Worm (Caenorhabditis elegans) whole organism, mixed stage, embryonic: ENCODE measurements around the gene Y17G7B.23.

Source experiments
- M03D4.4 ChIP-seq: sonication (generic microtip); optimal IDR thresholded peaks from 2 replicates; lab custom pipeline; 2017; ENCODE audit warnings: mild to moderate bottlenecking, missing genetic modification characterization, missing compliant biosample characterization
- bed-3 ChIP-seq: fragments of 200-800 bp; sonication (Bioruptor generic); optimal IDR thresholded peaks from 3 replicates; lab custom pipeline; 2018; ENCODE audit warnings: mild to moderate bottlenecking, missing genetic modification characterization, moderate library complexity, missing compliant biosample characterization
- blmp-1 ChIP-seq: fragments of 150-350 bp; optimal IDR thresholded peaks from 2 replicates; lab custom pipeline; 2014; ENCODE audit warnings: missing biosample characterization, missing genetic modification characterization
- ceh-39 ChIP-seq: fragments of 150-350 bp; optimal IDR thresholded peaks from 2 replicates; lab custom pipeline; 2014; ENCODE audit warnings: missing biosample characterization, missing genetic modification characterization
- ceh-43 ChIP-seq: fragments of 200-800 bp; sonication (Bioruptor generic); optimal IDR thresholded peaks from 2 replicates; lab custom pipeline; 2018; ENCODE audit warnings: mild to moderate bottlenecking, missing genetic modification characterization, moderate library complexity, missing compliant biosample characterization
- ces-1 ChIP-seq: fragments of 150-350 bp; optimal IDR thresholded peaks from 2 replicates; lab custom pipeline; 2014; ENCODE audit warnings: missing biosample characterization, missing genetic modification reagents, missing genetic modification characterization
- cnd-1 ChIP-seq: fragments of 200-800 bp; sonication (Bioruptor generic); optimal IDR thresholded peaks from 2 replicates; lab custom pipeline; 2018; ENCODE audit warnings: mild to moderate bottlenecking, missing genetic modification characterization, missing compliant biosample characterization
- drap-1 ChIP-seq: fragments of 200-800 bp; sonication (Bioruptor generic); optimal IDR thresholded peaks from 3 replicates; lab custom pipeline; 2018; ENCODE audit warnings: mild to moderate bottlenecking, missing genetic modification characterization, missing compliant biosample characterization
- elt-3 ChIP-seq: fragments of 150-350 bp; optimal IDR thresholded peaks from 2 replicates; lab custom pipeline; 2014; ENCODE audit warnings: missing biosample characterization, missing genetic modification characterization
- flh-1 ChIP-seq: fragments of 200-800 bp; sonication (Bioruptor generic); optimal IDR thresholded peaks from 2 replicates; lab custom pipeline; 2018; ENCODE audit warnings: mild to moderate bottlenecking, missing genetic modification characterization, moderate library complexity, missing compliant biosample characterization
- ham-2 ChIP-seq: fragments of 200-800 bp; sonication (Bioruptor generic); optimal IDR thresholded peaks from 2 replicates; lab custom pipeline; 2018; ENCODE audit warnings: mild to moderate bottlenecking, missing genetic modification characterization, missing compliant biosample characterization
- hlh-1 ChIP-seq: fragments of 150-350 bp; optimal IDR thresholded peaks from 2 replicates; lab custom pipeline; 2014; ENCODE audit warnings: missing biosample characterization, missing genetic modification reagents, missing genetic modification characterization
- lin-32 ChIP-seq: fragments of 200-800 bp; sonication (Bioruptor generic); optimal IDR thresholded peaks from 2 replicates; lab custom pipeline; 2018; ENCODE audit warnings: mild to moderate bottlenecking, missing genetic modification characterization, missing compliant biosample characterization
- lsy-2 ChIP-seq: fragments of 150-350 bp; optimal IDR thresholded peaks from 2 replicates; lab custom pipeline; 2014; ENCODE audit warnings: missing biosample characterization, missing genetic modification characterization
- mab-5 ChIP-seq: fragments of 150-350 bp; optimal IDR thresholded peaks from 2 replicates; lab custom pipeline; 2014; ENCODE audit warnings: missing biosample characterization, missing genetic modification characterization
- mep-1 ChIP-seq: fragments of 150-350 bp; optimal IDR thresholded peaks from 2 replicates; lab custom pipeline; 2017; ENCODE audit warnings: missing biosample characterization, missing genetic modification reagents, missing genetic modification characterization, inconsistent platforms
- mls-2 ChIP-seq: sonication (generic microtip); optimal IDR thresholded peaks from 2 replicates; lab custom pipeline; 2016; ENCODE audit warnings: mild to moderate bottlenecking, missing genetic modification characterization, moderate library complexity, missing compliant biosample characterization
- nhr-12 ChIP-seq: fragments of 150-350 bp; optimal IDR thresholded peaks from 2 replicates; lab custom pipeline; 2014; ENCODE audit warnings: missing biosample characterization, missing genetic modification characterization
- nhr-237 ChIP-seq: fragments of 150-350 bp; optimal IDR thresholded peaks from 2 replicates; lab custom pipeline; 2014; ENCODE audit warnings: missing biosample characterization, missing genetic modification characterization
- nhr-28 ChIP-seq: fragments of 150-350 bp; optimal IDR thresholded peaks from 2 replicates; lab custom pipeline; 2014; ENCODE audit warnings: missing biosample characterization, missing genetic modification characterization
- nhr-76 ChIP-seq: sonication (generic microtip); optimal IDR thresholded peaks from 2 replicates; lab custom pipeline; 2017; ENCODE audit warnings: missing biosample characterization, missing genetic modification characterization
- pha-4 ChIP-seq: fragments of 150-350 bp; optimal IDR thresholded peaks from 2 replicates; lab custom pipeline; 2018; ENCODE audit warnings: missing biosample characterization, missing genetic modification reagents, missing genetic modification characterization
- sem-2 ChIP-seq: fragments of 200-800 bp; sonication (Bioruptor generic); optimal IDR thresholded peaks from 2 replicates; lab custom pipeline; 2018; ENCODE audit warnings: mild to moderate bottlenecking, missing genetic modification characterization, missing compliant biosample characterization
- snpc-4 ChIP-seq: fragments of 150-350 bp; optimal IDR thresholded peaks from 2 replicates; lab custom pipeline; 2014; ENCODE audit warnings: missing biosample characterization, missing genetic modification characterization
- sptf-1 ChIP-seq: sonication (generic microtip); optimal IDR thresholded peaks from 2 replicates; lab custom pipeline; 2017; ENCODE audit warnings: mild to moderate bottlenecking, missing genetic modification characterization, moderate library complexity, missing compliant biosample characterization
- tbx-8 ChIP-seq: fragments of 200-800 bp; sonication (Bioruptor generic); optimal IDR thresholded peaks from 2 replicates; lab custom pipeline; 2018; ENCODE audit warnings: mild to moderate bottlenecking, missing genetic modification characterization, moderate library complexity, missing compliant biosample characterization
- unc-120 ChIP-seq: sonication (generic microtip); optimal IDR thresholded peaks from 2 replicates; lab custom pipeline; 2017; ENCODE audit warnings: missing genetic modification characterization, missing compliant biosample characterization; ENCODE audit not compliant: poor library complexity, severe bottlenecking
- unc-39 ChIP-seq: fragments of 150-350 bp; optimal IDR thresholded peaks from 2 replicates; lab custom pipeline; 2014; ENCODE audit warnings: missing biosample characterization, missing genetic modification characterization
- unc-62 ChIP-seq: fragments of 150-350 bp; optimal IDR thresholded peaks from 2 replicates; lab custom pipeline; 2014; ENCODE audit warnings: missing biosample characterization, missing genetic modification reagents, missing genetic modification characterization
- zip-8 ChIP-seq: fragments of 150-350 bp; optimal IDR thresholded peaks from 2 replicates; lab custom pipeline; 2014; ENCODE audit warnings: missing biosample characterization, missing genetic modification characterization
- ztf-11 ChIP-seq: fragments of 150-350 bp; optimal IDR thresholded peaks from 2 replicates; lab custom pipeline; 2014; ENCODE audit warnings: missing biosample characterization, missing genetic modification characterization

Gene Y17G7B.23

ce11 chrII:12028707-12029106, 29.7 kb downstream of the Y17G7B.23 start:
- TF ChIP-seq ham-2: no peak
- no peak for TF ChIP-seq hlh-1 (tag; lab: Kevin White, UChicago)
- no peak for TF ChIP-seq mls-2

ce11 chrII:12036075-12036474, 37.1 kb downstream of the Y17G7B.23 start:
- TF ChIP-seq mep-1: no peak

ce11 chrII:12036516-12036915, 37.5 kb downstream of the Y17G7B.23 start, which contains the start of gene cyn-16:
cyn-16 (minus strand) TSS chrII:12036742.
- no peak for TF ChIP-seq ceh-43 (GFP tag; lab: Kevin White, UChicago)
- TF ChIP-seq flh-1 (GFP tag; lab: Kevin White, UChicago): no peak
- TF ChIP-seq ceh-39 (tag; lab: Kevin White, UChicago): no peak
- no peak for TF ChIP-seq nhr-28 (tag; lab: Kevin White, UChicago)
- TF ChIP-seq ces-1 (GFP tag; lab: Kevin White, UChicago): no peak
- no peak for TF ChIP-seq hlh-1 (tag; lab: Kevin White, UChicago)
- no peak for TF ChIP-seq snpc-4 (tag; lab: Kevin White, UChicago)
- TF ChIP-seq mls-2: no peak
- no peak for TF ChIP-seq elt-3 (tag; lab: Kevin White, UChicago)
- TF ChIP-seq pha-4 (tag; lab: Kevin White, UChicago): no peak
- TF ChIP-seq unc-120: no peak
- TF ChIP-seq nhr-12 (tag; lab: Kevin White, UChicago): no peak
- TF ChIP-seq sem-2: no peak
- no peak for TF ChIP-seq ztf-11 (tag; lab: Kevin White, UChicago)
- no peak for TF ChIP-seq bed-3 (GFP tag; lab: Kevin White, UChicago)
- no peak for TF ChIP-seq drap-1 (GFP tag; lab: Kevin White, UChicago)

- TF ChIP-seq bed-3 (GFP tag; lab: Kevin White, UChicago) (no peak), drap-1 (GFP tag; lab: Kevin White, UChicago) (no peak), sptf-1 (tag; lab: Kevin White, UChicago) (no peak), nhr-76 (tag; lab: Kevin White, UChicago) (no peak), mab-5 (no peak), lin-32 (GFP tag; lab: Kevin White, UChicago) (no peak), nhr-12 (tag; lab: Kevin White, UChicago) (no peak), nhr-237 (tag; lab: Kevin White, UChicago) (no peak), M03D4.4 (no peak), mep-1 (no peak), unc-62 (GFP tag; lab: Kevin White, UChicago) (no peak), unc-39 (tag; lab: Kevin White, UChicago) (no peak), hlh-1 (tag; lab: Kevin White, UChicago) (no peak), ztf-11 (tag; lab: Kevin White, UChicago) (no peak), snpc-4 (tag; lab: Kevin White, UChicago) (no peak), ceh-39 (tag; lab: Kevin White, UChicago) (no peak), elt-3 (tag; lab: Kevin White, UChicago) (no peak), pha-4 (tag; lab: Kevin White, UChicago) (no peak), mls-2 (no peak), zip-8 (tag; lab: Kevin White, UChicago) (no peak)
These were observed 40.0 kb downstream of the Y17G7B.23 start, which contains the start of gene tpi-1 for ce11 chrII:12039039-12039438. tpi-1 (minus strand) TSS chrII:12039139.

- TF ChIP-seq blmp-1: no peak
- no peak for TF ChIP-seq hlh-1 (tag; lab: Kevin White, UChicago)
- peak; percentile 15 for TF ChIP-seq nhr-237 (tag; lab: Kevin White, UChicago)
- no peak for TF ChIP-seq nhr-12 (tag; lab: Kevin White, UChicago)
- peak; percentile 79 for TF ChIP-seq unc-120
- TF ChIP-seq lsy-2 (tag; lab: Kevin White, UChicago): peak; percentile 10
- TF ChIP-seq sem-2: no peak
- no peak for TF ChIP-seq zip-8 (tag; lab: Kevin White, UChicago)
- TF ChIP-seq snpc-4 (tag; lab: Kevin White, UChicago): no peak
- no peak for TF ChIP-seq tbx-8 (GFP tag; lab: Kevin White, UChicago)
- no peak for TF ChIP-seq unc-39 (tag; lab: Kevin White, UChicago)
- no peak for TF ChIP-seq pha-4 (tag; lab: Kevin White, UChicago)
- TF ChIP-seq cnd-1: no peak
- no peak for TF ChIP-seq ztf-11 (tag; lab: Kevin White, UChicago)
- peak; percentile 66 for TF ChIP-seq ces-1 (GFP tag; lab: Kevin White, UChicago)
These were observed 41.2 kb downstream of the Y17G7B.23 start for ce11 chrII:12040167-12040566.
